Fruit fly (Drosophila melanogaster): Measurements from ENCODE around the gene Sap30.

dm6 chrX:16781055-16781454 is 6.0 kb upstream of the Sap30 start:
- TF ChIP-seq CG8159 (tag; optimal IDR thresholded peaks at IDR 0.05) (no peak), EcR (GFP tag; optimal IDR thresholded peaks at IDR 0.05) (no peak), CG4496 (GFP tag; IDR thresholded peaks at IDR 0.05) (0 out of 3 replicates have a peak, but pooled peaks have one; percentile 31), CG34367 (tag; optimal IDR thresholded peaks at IDR 0.05) (no peak), gl (tag; optimal IDR thresholded peaks at IDR 0.05) (no peak), rn (GFP tag; IDR thresholded peaks at IDR 0.05) (no peak), Pif1A (GFP tag; optimal IDR thresholded peaks at IDR 0.05) (no peak), CG8301 (tag; optimal IDR thresholded peaks at IDR 0.05) (no peak), Ets98B (GFP tag; IDR thresholded peaks at IDR 0.05) (peak; percentile 53), CG12605 (GFP tag; IDR thresholded peaks at IDR 0.05) (0 out of 2 replicates have a peak, but pooled peaks have one; percentile 44), CG14655 (GFP tag; optimal IDR thresholded peaks at IDR 0.05) (no peak), fd96Ca (GFP tag; IDR thresholded peaks at IDR 0.05) (peak; percentile 59; the same call in 2 of the 3 replicates)

Measured in whole organism, pupa.